Worm (Caenorhabditis elegans) whole organism, L2 larva: Measurements from ENCODE around the gene tmed-4.

ENCODE experiments used
- aly-2 ChIP-seq: fragments of 150-350 bp; optimal IDR thresholded peaks from 2 replicates; lab custom pipeline; 2014; ENCODE audit warnings: missing biosample characterization, missing genetic modification characterization
- nhr-237 ChIP-seq: fragments of 150-350 bp; optimal IDR thresholded peaks from 2 replicates; lab custom pipeline; 2014; ENCODE audit warnings: missing biosample characterization, missing genetic modification characterization
- nhr-25 ChIP-seq: fragments of 150-350 bp; sonication (generic microtip); optimal IDR thresholded peaks from 3 replicates; lab custom pipeline; 2014; ENCODE audit warnings: missing biosample characterization, missing genetic modification characterization
- nhr-6 ChIP-seq: fragments of 150-350 bp; optimal IDR thresholded peaks from 2 replicates; lab custom pipeline; 2014; ENCODE audit warnings: missing biosample characterization, missing genetic modification characterization
- skn-1 ChIP-seq: sonication (generic microtip); optimal IDR thresholded peaks from 2 replicates; lab custom pipeline; 2017; ENCODE audit warnings: missing biosample characterization, missing genetic modification characterization

ce11 chrV:19923924-19924323 lies 25.0 kb downstream of the tmed-4 start, which contains the start of gene skr-4:
- TF ChIP-seq skn-1 (tag; lab: Kevin White, UChicago) (no peak), nhr-237 (tag; lab: Kevin White, UChicago) (no peak), aly-2 (tag; lab: Kevin White, UChicago) (no peak), nhr-25 (tag; lab: Kevin White, UChicago) (no peak), nhr-6 (tag; lab: Kevin White, UChicago) (no peak)
